Fruit fly (Drosophila melanogaster) whole organism, embryonic: ENCODE measurements around the gene CG4374.

Experiments
- Atf3 ChIP-seq: fragments of 200-800 bp; sonication (Bioruptor generic); optimal IDR thresholded peaks from 3 replicates; lab custom pipeline; 2016; ENCODE audit warnings: missing biosample characterization, missing genetic modification characterization
- BtbVII ChIP-seq: fragments of 200-800 bp; sonication (Bioruptor generic); optimal IDR thresholded peaks from 3 replicates; lab custom pipeline; 2017; ENCODE audit warnings: missing biosample characterization, mild to moderate bottlenecking, missing genetic modification characterization
- Bteb2 ChIP-seq: fragments of 200-800 bp; sonication (Bioruptor generic); optimal IDR thresholded peaks from 2 replicates; lab custom pipeline; 2016; ENCODE audit warnings: missing biosample characterization, missing genetic modification characterization
- CG12299 ChIP-seq: fragments of 200-800 bp; sonication (Bioruptor generic); optimal IDR thresholded peaks from 2 replicates; lab custom pipeline; 2018; ENCODE audit warnings: missing biosample characterization, mild to moderate bottlenecking, missing genetic modification characterization
- CG13296 ChIP-seq: fragments of 200-800 bp; sonication (Bioruptor generic); optimal IDR thresholded peaks from 3 replicates; lab custom pipeline; 2018; ENCODE audit warnings: missing biosample characterization, mild to moderate bottlenecking, missing genetic modification characterization
- CG13424 ChIP-seq: fragments of 200-800 bp; sonication (Bioruptor generic); optimal IDR thresholded peaks from 2 replicates; lab custom pipeline; 2019; ENCODE audit warnings: missing biosample characterization, mild to moderate bottlenecking, missing genetic modification characterization, moderate library complexity
- CG14014 ChIP-seq: fragments of 200-800 bp; sonication (Bioruptor generic); IDR thresholded peaks from 2 replicates; pipeline ENCODE4 v1.3.6; 2022; ENCODE audit warnings: missing biosample characterization, missing genetic modification characterization
- CG1529 ChIP-seq: fragments of 200-800 bp; sonication (Bioruptor generic); optimal IDR thresholded peaks from 3 replicates; lab custom pipeline; 2018; ENCODE audit warnings: missing biosample characterization, missing genetic modification characterization
- CG1602 ChIP-seq: fragments of 200-800 bp; sonication (Bioruptor generic); optimal IDR thresholded peaks from 3 replicates; lab custom pipeline; 2016; ENCODE audit warnings: missing biosample characterization, missing genetic modification characterization
- CG1832 ChIP-seq: fragments of 200-800 bp; sonication (Bioruptor generic); optimal IDR thresholded peaks from 2 replicates; lab custom pipeline; 2017; ENCODE audit warnings: missing biosample characterization, mild to moderate bottlenecking, missing genetic modification characterization, inconsistent platforms
- CG32772 ChIP-seq: fragments of 200-800 bp; sonication (Bioruptor generic); IDR thresholded peaks from 2 replicates; pipeline ENCODE4 v1.3.6; 2022; ENCODE audit warnings: missing biosample characterization, missing genetic modification characterization
- CG4328 ChIP-seq: fragments of 200-800 bp; sonication (Bioruptor generic); optimal IDR thresholded peaks from 3 replicates; lab custom pipeline; 2017; ENCODE audit warnings: missing biosample characterization, missing genetic modification reagents, missing genetic modification characterization
- CG43689 ChIP-seq: fragments of 200-800 bp; sonication (Bioruptor generic); IDR thresholded peaks from 2 replicates; pipeline ENCODE4 v1.3.6; 2022; ENCODE audit warnings: missing biosample characterization, missing genetic modification characterization
- CG4707 ChIP-seq: fragments of 200-800 bp; sonication (Bioruptor generic); optimal IDR thresholded peaks from 2 replicates; lab custom pipeline; 2018; ENCODE audit warnings: missing biosample characterization, mild to moderate bottlenecking, missing genetic modification characterization, moderate library complexity
- CG6854 ChIP-seq: fragments of 200-800 bp; sonication (Bioruptor generic); optimal IDR thresholded peaks from 3 replicates; lab custom pipeline; 2017; ENCODE audit warnings: missing biosample characterization, mild to moderate bottlenecking, missing genetic modification characterization
- CG7987 ChIP-seq: fragments of 200-800 bp; sonication (Bioruptor generic); optimal IDR thresholded peaks from 2 replicates; lab custom pipeline; 2018; ENCODE audit warnings: missing biosample characterization, mild to moderate bottlenecking, missing genetic modification characterization, moderate library complexity
- CG8281 ChIP-seq: fragments of 200-800 bp; sonication (Bioruptor generic); optimal IDR thresholded peaks from 2 replicates; lab custom pipeline; 2018; ENCODE audit warnings: missing biosample characterization, mild to moderate bottlenecking, missing genetic modification characterization, moderate library complexity
- CG9876 ChIP-seq: fragments of 200-800 bp; sonication (Bioruptor generic); optimal IDR thresholded peaks from 2 replicates; lab custom pipeline; 2016; ENCODE audit warnings: missing biosample characterization, missing genetic modification characterization
- D ChIP-seq, 2 experiments: fragments of 200-800 bp in 1 of 2; fragments of >200 bp in 1 of 2; sonication (Bioruptor generic) in 1 of 2; optimal IDR thresholded peaks; 2 replicates in 1 of 2; 3 replicates in 1 of 2; lab custom pipeline; 2017; ENCODE audit warnings: mild to moderate bottlenecking in 1 of 2, missing biosample characterization in 1 of 2, missing genetic modification characterization in 1 of 2, missing genetic modification reagents in 1 of 2
- Dek ChIP-seq: fragments of 200-800 bp; sonication (Bioruptor generic); optimal IDR thresholded peaks from 3 replicates; lab custom pipeline; 2019; ENCODE audit warnings: missing biosample characterization, mild to moderate bottlenecking, missing genetic modification characterization, moderate library complexity
- Dll ChIP-seq: fragments of 200-800 bp; sonication (Bioruptor generic); IDR thresholded peaks from 4 replicates; pipeline ENCODE4 v1.3.6; 2022; ENCODE audit warnings: missing biosample characterization, missing genetic modification characterization; ENCODE audit not compliant: partially characterized antibody
- Doc3 ChIP-seq: fragments of 200-800 bp; sonication (Bioruptor generic); IDR thresholded peaks from 3 replicates; pipeline ENCODE4 v1.3.6; 2022; ENCODE audit warnings: missing biosample characterization, missing genetic modification characterization; ENCODE audit not compliant: partially characterized antibody
- ERR ChIP-seq: fragments of 200-800 bp; sonication (Bioruptor generic); optimal IDR thresholded peaks from 2 replicates; lab custom pipeline; 2016; ENCODE audit warnings: missing biosample characterization, missing genetic modification characterization
- Ets97D ChIP-seq: fragments of 200-800 bp; sonication (Bioruptor generic); optimal IDR thresholded peaks from 3 replicates; lab custom pipeline; 2016; ENCODE audit warnings: missing biosample characterization, missing genetic modification characterization
- Hr78 ChIP-seq, 2 experiments: fragments of 200-800 bp in 1 of 2; fragments of >200 bp in 1 of 2; sonication (Bioruptor generic) in 1 of 2; optimal IDR thresholded peaks; 2 replicates each; lab custom pipeline; 2017 to 2019; ENCODE audit warnings: missing biosample characterization in 2 of 2, missing genetic modification characterization in 2 of 2, mild to moderate bottlenecking in 1 of 2, moderate library complexity in 1 of 2
- MTF-1 ChIP-seq: fragments of 200-800 bp; sonication (Bioruptor generic); optimal IDR thresholded peaks from 2 replicates; lab custom pipeline; 2018; ENCODE audit warnings: missing biosample characterization, mild to moderate bottlenecking, missing genetic modification characterization, borderline replicate concordance
- Med ChIP-seq: fragments of 200-800 bp; sonication (Bioruptor generic); peaks from one replicate; lab custom pipeline; 2016; ENCODE audit warnings: missing biosample characterization, missing genetic modification characterization, mild to moderate bottlenecking, inconsistent platforms, moderate library complexity
- NC2α ChIP-seq: fragments of 200-800 bp; sonication (Bioruptor generic); optimal IDR thresholded peaks from 2 replicates; lab custom pipeline; 2016; ENCODE audit warnings: missing biosample characterization, missing genetic modification characterization
- Nf-YC ChIP-seq: fragments of 200-800 bp; optimal IDR thresholded peaks from 3 replicates; lab custom pipeline; 2019; ENCODE audit warnings: missing biosample characterization, mild to moderate bottlenecking, missing genetic modification characterization, moderate library complexity
- Opbp ChIP-seq: fragments of 200-800 bp; sonication (Bioruptor generic); IDR thresholded peaks from 3 replicates; pipeline ENCODE4 v1.3.6; 2022; ENCODE audit warnings: missing biosample characterization, missing genetic modification characterization; ENCODE audit not compliant: partially characterized antibody
- Optix ChIP-seq: fragments of 200-800 bp; sonication (Bioruptor generic); IDR thresholded peaks from 3 replicates; pipeline ENCODE4 v1.3.6; 2022; ENCODE audit warnings: missing biosample characterization, missing genetic modification characterization
- amos ChIP-seq: fragments of 200-800 bp; sonication (Bioruptor generic); IDR thresholded peaks from 2 replicates; pipeline ENCODE4 v1.3.6; 2022; ENCODE audit warnings: missing biosample characterization, missing genetic modification characterization; ENCODE audit not compliant: partially characterized antibody
- ap ChIP-seq: fragments of 200-800 bp; sonication (Bioruptor generic); IDR thresholded peaks from 2 replicates; pipeline ENCODE4 v1.3.6; 2022; ENCODE audit warnings: missing biosample characterization, missing genetic modification characterization
- btn ChIP-seq: fragments of 200-800 bp; sonication (Bioruptor generic); optimal IDR thresholded peaks from 2 replicates; lab custom pipeline; 2016; ENCODE audit warnings: missing biosample characterization, missing genetic modification characterization
- dati ChIP-seq: fragments of 200-800 bp; sonication (Bioruptor generic); IDR thresholded peaks from 2 replicates; pipeline ENCODE4 v1.3.6; 2022; ENCODE audit warnings: missing biosample characterization, missing genetic modification characterization
- disco-r ChIP-seq: fragments of 200-800 bp; sonication (Bioruptor generic); optimal IDR thresholded peaks from 2 replicates; lab custom pipeline; 2016; ENCODE audit warnings: missing biosample characterization, missing genetic modification characterization
- esg ChIP-seq: fragments of 200-800 bp; sonication (Bioruptor generic); conservative IDR thresholded peaks from 2 replicates; pipeline ENCODE4 v1.3.6; 2022; ENCODE audit warnings: missing biosample characterization, missing genetic modification characterization
- gro ChIP-seq: fragments of 200-800 bp; sonication (Bioruptor generic); optimal IDR thresholded peaks from 2 replicates; lab custom pipeline; 2016; ENCODE audit warnings: missing biosample characterization, missing genetic modification characterization
- gt ChIP-seq: fragments of 200-800 bp; sonication (Bioruptor generic); IDR thresholded peaks from 2 replicates; pipeline ENCODE4 v1.3.6; 2022; ENCODE audit warnings: missing biosample characterization, missing genetic modification characterization
- h ChIP-seq: fragments of >200 bp; optimal IDR thresholded peaks from 2 replicates; lab custom pipeline; 2017
- lov ChIP-seq, 2 experiments: fragments of 200-800 bp in 1 of 2; fragments of >200 bp in 1 of 2; sonication (Bioruptor generic) in 1 of 2; IDR thresholded peaks in 1 of 2; optimal IDR thresholded peaks in 1 of 2; 2 replicates in 1 of 2; 3 replicates in 1 of 2; pipeline versions ENCODE4 v1.3.6 to Lab custom; 2017 to 2022; ENCODE audit warnings: missing biosample characterization in 1 of 2, missing genetic modification characterization in 1 of 2
- nom ChIP-seq: fragments of 200-800 bp; sonication (Bioruptor generic); optimal IDR thresholded peaks from 2 replicates; lab custom pipeline; 2017; ENCODE audit warnings: missing biosample characterization, missing genetic modification characterization, mild to moderate bottlenecking, moderate library complexity, missing genetic modification reagents
- pho ChIP-seq: fragments of 200-800 bp; sonication (Bioruptor generic); optimal IDR thresholded peaks from 2 replicates; lab custom pipeline; 2016; ENCODE audit warnings: missing biosample characterization, missing genetic modification characterization
- phol ChIP-seq: fragments of 200-800 bp; sonication (Bioruptor generic); optimal IDR thresholded peaks from 3 replicates; lab custom pipeline; 2018; ENCODE audit warnings: missing biosample characterization, mild to moderate bottlenecking, missing genetic modification characterization, moderate library complexity
- sens-2 ChIP-seq: fragments of 200-800 bp; sonication (Bioruptor generic); IDR thresholded peaks from 2 replicates; pipeline ENCODE4 v1.3.6; 2022; ENCODE audit warnings: missing biosample characterization, missing genetic modification characterization
- stwl ChIP-seq: fragments of 200-800 bp; sonication (Bioruptor generic); optimal IDR thresholded peaks from 3 replicates; lab custom pipeline; 2018; ENCODE audit warnings: missing biosample characterization, mild to moderate bottlenecking, missing genetic modification characterization, moderate library complexity
- wek ChIP-seq: fragments of 200-800 bp; sonication (Bioruptor generic); optimal IDR thresholded peaks from 3 replicates; lab custom pipeline; 2018; ENCODE audit warnings: missing biosample characterization, mild to moderate bottlenecking, missing genetic modification characterization, moderate library complexity
- zfh2 ChIP-seq: fragments of 200-800 bp; sonication (Bioruptor generic); optimal IDR thresholded peaks from 2 replicates; lab custom pipeline; 2016; ENCODE audit warnings: missing biosample characterization, missing genetic modification characterization

The CG4374 gene

dm6 chr3R:23396548-23397294 is 75.4 kb downstream of the CG4374 start (continued):
- TF ChIP-seq CG12299 (tag; lab: Kevin White, UChicago): no peak
- TF ChIP-seq CG32772 (GFP tag; lab: Robert Waterston, UW): no peak
- TF ChIP-seq Atf3: no peak
- peak; percentile 12 for TF ChIP-seq CG1529 (GFP tag; lab: Kevin White, UChicago)
- TF ChIP-seq CG1832 (GFP tag; lab: Kevin White, UChicago): no peak
- TF ChIP-seq esg (GFP tag; lab: Robert Waterston, UW): peak; percentile 69
- no peak for TF ChIP-seq D (optimal IDR thresholded peaks at IDR 0.05; lab: Kevin White, UChicago)
- no peak for TF ChIP-seq D (GFP tag; optimal IDR thresholded peaks at IDR 0.05; lab: Kevin White, UChicago)
- no peak for TF ChIP-seq disco-r (GFP tag; lab: Kevin White, UChicago)
- no peak for TF ChIP-seq ERR
- TF ChIP-seq Ets97D: no peak
- no peak for TF ChIP-seq Hr78 (GFP tag; optimal IDR thresholded peaks at IDR 0.05; lab: Kevin White, UChicago)
- no peak for TF ChIP-seq BtbVII (GFP tag; lab: Kevin White, UChicago)
- no peak for TF ChIP-seq Dek
- no peak for TF ChIP-seq btn (GFP tag; lab: Kevin White, UChicago)
- TF ChIP-seq stwl (tag; lab: Kevin White, UChicago): no peak
- peak; percentile 47 for TF ChIP-seq CG13424
- TF ChIP-seq pho: no peak
- no peak for TF ChIP-seq CG7987 (GFP tag; lab: Kevin White, UChicago)
- no peak for TF ChIP-seq ap (GFP tag; lab: Robert Waterston, UW)
- TF ChIP-seq h (lab: Kevin White, UChicago): no peak
- no peak for TF ChIP-seq lov (optimal IDR thresholded peaks at IDR 0.05; lab: Kevin White, UChicago)
- no peak for TF ChIP-seq lov (GFP tag; IDR thresholded peaks at IDR 0.05; lab: Robert Waterston, UW)
- no peak for TF ChIP-seq Nf-YC (tag; lab: Kevin White, UChicago)
- no peak for TF ChIP-seq CG6854 (GFP tag; lab: Kevin White, UChicago)
- no peak for TF ChIP-seq nom (GFP tag; lab: Kevin White, UChicago)
- TF ChIP-seq CG13296 (GFP tag; lab: Kevin White, UChicago): no peak
- TF ChIP-seq zfh2 (GFP tag; lab: Kevin White, UChicago): no peak
- no peak for TF ChIP-seq CG14014 (GFP tag; lab: Robert Waterston, UW)
- no peak for TF ChIP-seq gro (GFP tag; lab: Kevin White, UChicago)
- no peak for TF ChIP-seq Dll (GFP tag; lab: Robert Waterston, UW)
- no peak for TF ChIP-seq wek (GFP tag; lab: Kevin White, UChicago)
- TF ChIP-seq CG9876 (GFP tag; lab: Kevin White, UChicago): no peak
- no peak for TF ChIP-seq Bteb2 (GFP tag; lab: Kevin White, UChicago)
- no peak for TF ChIP-seq CG43689 (GFP tag; lab: Robert Waterston, UW)
- TF ChIP-seq phol (tag; lab: Kevin White, UChicago): no peak
- peak; percentile 12 for TF ChIP-seq CG1602 (GFP tag; lab: Kevin White, UChicago)
- TF ChIP-seq dati (GFP tag; lab: Robert Waterston, UW): no peak
- TF ChIP-seq CG8281 (tag; lab: Kevin White, UChicago): no peak
- TF ChIP-seq NC2α (GFP tag; lab: Kevin White, UChicago): no peak
- no peak for TF ChIP-seq CG4707 (GFP tag; lab: Kevin White, UChicago)
- no peak for TF ChIP-seq MTF-1
- no peak for TF ChIP-seq Med (GFP tag; lab: Kevin White, UChicago)
- peak; percentile 47; the same call in 1 of the 2 replicates for TF ChIP-seq sens-2 (GFP tag; lab: Robert Waterston, UW)
- TF ChIP-seq Doc3 (GFP tag; lab: Robert Waterston, UW): no peak
- 0 out of 3 replicates have a peak, but pooled peaks have one; percentile 9 for TF ChIP-seq Optix (GFP tag; lab: Robert Waterston, UW)
- no peak for TF ChIP-seq gt (GFP tag; lab: Robert Waterston, UW)
- TF ChIP-seq Opbp (GFP tag; lab: Robert Waterston, UW): no peak
- no peak for TF ChIP-seq amos (GFP tag; lab: Robert Waterston, UW)
- no peak for TF ChIP-seq CG4328 (GFP tag; lab: Kevin White, UChicago)
